Worm (Caenorhabditis elegans) whole organism, midembryonic: ENCODE measurements around the gene scly-1.

ENCODE experiments used
- T22C8.4 ChIP-seq: fragments of 200-800 bp; sonication (Bioruptor generic); IDR thresholded peaks from 2 replicates; pipeline ENCODE4 v1.3.6; 2022; ENCODE audit warnings: missing genetic modification characterization, missing compliant biosample characterization
- cog-1 ChIP-seq: sonication (generic microtip); optimal IDR thresholded peaks from 2 replicates; lab custom pipeline; 2016; ENCODE audit warnings: missing genetic modification characterization, missing compliant biosample characterization
- flt-1 ChIP-seq: fragments of 200-800 bp; sonication (Bioruptor generic); IDR thresholded peaks from 2 replicates; pipeline ENCODE4 v1.3.6; 2022; ENCODE audit warnings: missing genetic modification characterization, missing compliant biosample characterization
- klf-2 ChIP-seq: fragments of 200-800 bp; sonication (Bioruptor generic); conservative IDR thresholded peaks from 2 replicates; pipeline ENCODE4 v1.3.6; 2022; ENCODE audit warnings: missing genetic modification reagents, missing genetic modification characterization, missing compliant biosample characterization
- med-1 ChIP-seq: sonication (generic microtip); optimal IDR thresholded peaks from 2 replicates; lab custom pipeline; 2017; ENCODE audit warnings: missing genetic modification characterization, mild to moderate bottlenecking, missing compliant biosample characterization, antibody characterized with exemption, missing genetic modification reagents; ENCODE audit not compliant: insufficient read depth
- ref-1 ChIP-seq: fragments of 200-800 bp; sonication (Bioruptor generic); conservative IDR thresholded peaks from 2 replicates; pipeline ENCODE4 v1.3.6; 2022; ENCODE audit warnings: missing genetic modification reagents, missing genetic modification characterization, missing compliant biosample characterization
- tab-1 ChIP-seq: fragments of 200-800 bp; sonication (Bioruptor generic); IDR thresholded peaks from 2 replicates; pipeline ENCODE4 v1.3.6; 2022; ENCODE audit warnings: missing genetic modification characterization, missing compliant biosample characterization
- ztf-23 ChIP-seq: fragments of 200-800 bp; sonication (Bioruptor generic); IDR thresholded peaks from 2 replicates; pipeline ENCODE4 v1.3.6; 2022; ENCODE audit warnings: missing genetic modification reagents, missing genetic modification characterization, missing compliant biosample characterization
- ztf-29 ChIP-seq: fragments of 200-800 bp; sonication (Bioruptor generic); IDR thresholded peaks from 2 replicates; pipeline ENCODE4 v1.3.6; 2022; ENCODE audit warnings: missing genetic modification reagents, missing genetic modification characterization, missing compliant biosample characterization

The scly-1 gene

ce11 chrII:6236093-6236945, 44.6 kb downstream of the scly-1 start:
- TF ChIP-seq klf-2 (GFP tag; lab: Robert Waterston, UW) (no peak), T22C8.4 (GFP tag; lab: Robert Waterston, UW) (no peak), flt-1 (GFP tag; lab: Robert Waterston, UW) (no peak), med-1 (no peak), ref-1 (GFP tag; lab: Robert Waterston, UW) (no peak), cog-1 (tag; lab: Kevin White, UChicago) (no peak), ztf-23 (GFP tag; lab: Robert Waterston, UW) (no peak), ztf-29 (GFP tag; lab: Robert Waterston, UW) (no peak), tab-1 (GFP tag; lab: Robert Waterston, UW) (no peak)

DNA sequence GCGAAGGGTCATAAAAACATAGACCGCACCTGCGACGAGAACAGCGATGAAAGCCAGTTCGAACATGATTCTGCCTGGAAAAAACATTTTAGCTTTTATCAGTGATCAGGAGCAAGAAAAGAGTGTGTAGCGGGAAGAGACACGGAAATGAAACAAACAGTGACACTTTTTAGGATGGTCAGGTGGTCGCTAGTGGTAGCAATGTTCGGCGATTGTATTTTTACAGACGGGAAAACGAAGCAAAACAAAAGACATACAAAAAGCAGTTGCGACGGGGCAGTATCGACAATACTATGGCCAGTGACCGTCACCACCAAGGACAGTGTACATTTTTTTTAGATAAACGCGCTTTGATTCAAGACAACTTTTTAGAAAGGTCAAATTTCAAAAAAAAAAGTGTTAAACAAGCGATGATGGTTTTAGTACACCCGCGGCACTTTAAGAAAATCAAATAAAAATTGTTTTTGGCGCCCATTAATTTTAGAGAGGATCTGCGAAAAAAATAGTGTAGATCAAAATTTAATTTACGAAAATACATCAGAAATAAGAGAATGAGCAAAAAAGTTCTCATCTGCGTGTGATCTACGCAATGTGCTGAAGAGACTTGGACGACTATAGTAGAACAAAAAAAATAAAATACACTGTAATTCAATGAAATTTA, 45.3 kb downstream of the scly-1 start, which contains the start of gene T24H7.9:
Gene T24H7.9, minus strand, starts transcription at position 74 of the 661 bp plus-strand sequence.
- TF ChIP-seq T22C8.4 (GFP tag; lab: Robert Waterston, UW) (no peak), klf-2 (GFP tag; lab: Robert Waterston, UW) (no peak), ztf-29 (GFP tag; lab: Robert Waterston, UW) (no peak)

DNA sequence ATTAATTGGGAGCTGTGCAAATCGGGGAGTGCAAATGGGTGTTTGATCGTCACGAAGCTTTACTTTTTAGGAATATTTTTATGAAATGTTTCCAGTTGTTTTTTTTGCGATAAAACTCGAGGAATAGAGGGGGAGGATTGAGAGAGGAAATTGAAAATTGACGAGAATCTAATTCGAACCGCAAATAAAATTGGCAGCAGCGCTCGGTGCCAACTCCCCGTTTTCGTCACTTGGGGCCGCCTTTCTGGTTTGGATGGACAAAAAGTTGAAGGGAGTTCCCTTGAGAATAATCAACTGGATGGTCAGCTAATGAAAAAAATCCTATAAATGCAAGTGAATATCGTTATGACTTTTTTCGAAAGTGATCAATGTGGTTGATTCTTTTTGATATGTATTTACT, 50.8 kb downstream of the scly-1 start:
- no peak for TF ChIP-seq ztf-29 (GFP tag; lab: Robert Waterston, UW)
- no peak for TF ChIP-seq ref-1 (GFP tag; lab: Robert Waterston, UW)
- TF ChIP-seq flt-1 (GFP tag; lab: Robert Waterston, UW) = no peak
- TF ChIP-seq med-1 = no peak
- no peak for TF ChIP-seq klf-2 (GFP tag; lab: Robert Waterston, UW)
- TF ChIP-seq T22C8.4 (GFP tag; lab: Robert Waterston, UW) = no peak
- TF ChIP-seq ztf-23 (GFP tag; lab: Robert Waterston, UW) = no peak
- TF ChIP-seq tab-1 (GFP tag; lab: Robert Waterston, UW) = no peak
- TF ChIP-seq cog-1 (tag; lab: Kevin White, UChicago) = no peak
